Worm (Caenorhabditis elegans) whole organism, L1 larva: ENCODE data around the gene F20B6.10.
"Not testable (repeated sequence)": the region's sequence is repeated elsewhere in the genome, so short reads cannot be mapped to it uniquely, and the experiment has no call there.

Experiments
- alr-1 ChIP-seq: fragments of 200-800 bp; sonication (Bioruptor generic); optimal IDR thresholded peaks from 2 replicates; lab custom pipeline; 2018; ENCODE audit warnings: borderline replicate concordance, mild to moderate bottlenecking, missing genetic modification characterization, missing compliant biosample characterization
- aly-2 ChIP-seq: fragments of 150-350 bp; optimal IDR thresholded peaks from 2 replicates; lab custom pipeline; 2014; ENCODE audit warnings: missing biosample characterization, missing genetic modification characterization
- nhr-11 ChIP-seq: fragments of 150-350 bp; optimal IDR thresholded peaks from 2 replicates; lab custom pipeline; 2014; ENCODE audit warnings: missing biosample characterization, missing genetic modification characterization
- nhr-237 ChIP-seq: fragments of 150-350 bp; optimal IDR thresholded peaks from 2 replicates; lab custom pipeline; 2014; ENCODE audit warnings: missing biosample characterization, missing genetic modification characterization
- unc-130 ChIP-seq: fragments of 150-350 bp; optimal IDR thresholded peaks from 2 replicates; lab custom pipeline; 2017; ENCODE audit warnings: missing biosample characterization, missing genetic modification characterization, inconsistent platforms
- ztf-11 ChIP-seq, 2 experiments: sonication (generic microtip); optimal IDR thresholded peaks; 2 replicates each; lab custom pipeline; 2016 to 2017; ENCODE audit warnings: missing genetic modification characterization in 2 of 2, missing biosample characterization in 1 of 2, missing compliant biosample characterization in 1 of 2

DNA sequence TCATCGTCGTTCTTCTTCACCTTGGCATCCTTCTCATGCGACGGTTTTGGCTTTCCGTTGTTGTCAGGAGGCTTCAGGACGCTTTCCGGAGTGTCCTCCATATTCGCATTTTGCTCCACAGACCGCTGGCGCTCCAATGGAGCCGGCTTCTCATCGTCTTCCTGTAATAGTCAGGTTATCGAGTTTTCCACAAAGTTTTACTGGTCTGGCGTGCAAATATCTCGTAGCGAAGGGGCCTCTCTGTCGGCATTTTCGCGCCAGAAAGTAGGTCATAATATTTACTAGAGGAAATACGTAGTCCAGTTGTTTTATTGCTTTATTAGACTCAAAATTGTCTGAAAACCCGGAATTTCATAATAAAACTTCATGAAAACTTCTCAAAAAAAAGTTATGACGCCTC is 14.9 kb downstream of the F20B6.10 start, which contains the start of gene F20B6.6:
- not testable (repeated sequence) for TF ChIP-seq nhr-11; nhr-237 (tag; lab: Kevin White, UChicago); aly-2; ztf-11 (tag; optimal IDR thresholded peaks at IDR 0.05; lab: Kevin White, UChicago); unc-130 (tag; lab: Kevin White, UChicago); alr-1 (tag; lab: Kevin White, UChicago)
